Worm (Caenorhabditis elegans): ENCODE measurements around the gene C56G2.4.

- no peak for TF ChIP-seq ama-1 (optimal IDR thresholded peaks at IDR 0.05)
- no peak for TF ChIP-seq ceh-82 (tag; optimal IDR thresholded peaks at IDR 0.05)
- no peak for TF ChIP-seq elt-1 (tag; optimal IDR thresholded peaks at IDR 0.05)
- TF ChIP-seq mab-5 (tag; optimal IDR thresholded peaks at IDR 0.05), result no peak
- no peak for TF ChIP-seq nhr-237 (tag; optimal IDR thresholded peaks at IDR 0.05)
- TF ChIP-seq ztf-11 (tag; optimal IDR thresholded peaks at IDR 0.05), result no peak
- TF ChIP-seq unc-39 (tag; optimal IDR thresholded peaks at IDR 0.05), result no peak
- TF ChIP-seq nhr-77 (tag; optimal IDR thresholded peaks at IDR 0.05), result no peak
Observed at ce11 chrIII:6297599-6297998, 33.9 kb upstream of the C56G2.4 start.

All from whole organism, L2 larva.